Fruit fly (Drosophila melanogaster): Measurements from ENCODE around the gene CG9992.

Gene CG9992

DNA sequence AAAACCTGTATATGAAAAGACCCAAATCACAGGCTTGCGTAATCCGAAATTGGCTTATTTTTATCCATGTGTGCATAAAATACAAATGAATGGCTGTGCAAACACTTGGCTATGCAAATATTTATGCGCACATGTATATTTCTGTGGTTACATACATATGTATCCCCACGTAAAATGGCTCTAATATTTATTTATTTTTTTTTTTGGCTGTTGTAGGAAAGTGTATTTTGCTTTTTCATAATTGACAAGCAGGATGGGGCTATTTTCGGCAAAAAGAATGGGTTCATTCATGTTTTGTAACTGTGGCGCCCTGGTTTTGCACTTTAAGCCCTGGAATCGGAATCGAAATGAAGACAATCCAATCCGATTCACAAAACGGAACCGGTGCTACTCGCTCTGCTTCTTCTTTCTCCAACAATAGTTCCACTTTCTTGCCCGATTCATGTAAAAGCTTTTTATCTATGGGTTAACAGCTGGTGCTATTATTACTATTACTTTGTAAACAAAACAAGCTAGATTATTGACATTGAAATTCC, 49.5 kb downstream of the CG9992 start:
- TF ChIP-seq Pif1B (GFP tag; optimal IDR thresholded peaks at IDR 0.05) = peak; percentile 77
- TF ChIP-seq CG13204 (GFP tag; optimal IDR thresholded peaks at IDR 0.05) = no peak
- peak; percentile 61 for TF ChIP-seq rn (GFP tag; IDR thresholded peaks at IDR 0.05)
- TF ChIP-seq CG4496 (GFP tag; IDR thresholded peaks at IDR 0.05) = peak; percentile 93
- TF ChIP-seq CG32121 (GFP tag; IDR thresholded peaks at IDR 0.05) = peak; percentile 90
- peak; percentile 62 for TF ChIP-seq CG17806 (tag; optimal IDR thresholded peaks at IDR 0.05)
- TF ChIP-seq Ets98B (GFP tag; IDR thresholded peaks at IDR 0.05) = peak; percentile 87
- TF ChIP-seq CG8159 (tag; optimal IDR thresholded peaks at IDR 0.05) = peak; percentile 57
- no peak for TF ChIP-seq gl (tag; optimal IDR thresholded peaks at IDR 0.05)
- peak; percentile 64; the same call in 1 of the 2 replicates for TF ChIP-seq CG12605 (GFP tag; IDR thresholded peaks at IDR 0.05)
- peak; percentile 80 for TF ChIP-seq Pif1A (GFP tag; optimal IDR thresholded peaks at IDR 0.05)
- TF ChIP-seq CG15710 (tag; optimal IDR thresholded peaks at IDR 0.05) = peak; percentile 55
- peak; percentile 33 for TF ChIP-seq CG9948 (tag; optimal IDR thresholded peaks at IDR 0.05)
- TF ChIP-seq CG34367 (tag; optimal IDR thresholded peaks at IDR 0.05) = peak; percentile 46
- TF ChIP-seq CG10348 (GFP tag; IDR thresholded peaks at IDR 0.05) = no peak
- no peak for TF ChIP-seq CG14655 (GFP tag; optimal IDR thresholded peaks at IDR 0.05)
- TF ChIP-seq EcR (GFP tag; optimal IDR thresholded peaks at IDR 0.05) = no peak
- no peak for TF ChIP-seq D1 (tag; optimal IDR thresholded peaks at IDR 0.05)
- TF ChIP-seq Snoo (tag; optimal IDR thresholded peaks at IDR 0.05) = peak; percentile 67
- peak; percentile 86 for TF ChIP-seq fd96Ca (GFP tag; IDR thresholded peaks at IDR 0.05)
- TF ChIP-seq CG8301 (tag; optimal IDR thresholded peaks at IDR 0.05) = peak; percentile 49

- TF ChIP-seq fd96Ca (GFP tag; IDR thresholded peaks at IDR 0.05) (no peak), CG34367 (tag; optimal IDR thresholded peaks at IDR 0.05) (no peak), CG8301 (tag; optimal IDR thresholded peaks at IDR 0.05) (no peak), Ets98B (GFP tag; IDR thresholded peaks at IDR 0.05) (no peak), Pif1B (GFP tag; optimal IDR thresholded peaks at IDR 0.05) (no peak), CG12605 (GFP tag; IDR thresholded peaks at IDR 0.05) (no peak), CG15710 (tag; optimal IDR thresholded peaks at IDR 0.05) (no peak), gl (tag; optimal IDR thresholded peaks at IDR 0.05) (no peak), CG17806 (tag; optimal IDR thresholded peaks at IDR 0.05) (no peak), rn (GFP tag; IDR thresholded peaks at IDR 0.05) (no peak), CG13204 (GFP tag; optimal IDR thresholded peaks at IDR 0.05) (no peak), CG8159 (tag; optimal IDR thresholded peaks at IDR 0.05) (no peak), Pif1A (GFP tag; optimal IDR thresholded peaks at IDR 0.05) (no peak), Snoo (tag; optimal IDR thresholded peaks at IDR 0.05) (no peak)
Observed at dm6 chrX:16334251-16334860, 50.4 kb downstream of the CG9992 start.

- TF ChIP-seq Pif1B (GFP tag; optimal IDR thresholded peaks at IDR 0.05) (no peak), CG4496 (GFP tag; IDR thresholded peaks at IDR 0.05) (peak; percentile 29; the same call in 1 of the 3 replicates), CG12605 (GFP tag; IDR thresholded peaks at IDR 0.05) (0 out of 2 replicates have a peak, but pooled peaks have one; percentile 30), CG9948 (tag; optimal IDR thresholded peaks at IDR 0.05) (no peak), CG14655 (GFP tag; optimal IDR thresholded peaks at IDR 0.05) (peak; percentile 3), CG13204 (GFP tag; optimal IDR thresholded peaks at IDR 0.05) (no peak), fd96Ca (GFP tag; IDR thresholded peaks at IDR 0.05) (peak; percentile 54; the same call in 1 of the 3 replicates), Pif1A (GFP tag; optimal IDR thresholded peaks at IDR 0.05) (no peak), EcR (GFP tag; optimal IDR thresholded peaks at IDR 0.05) (peak; percentile 9), CG8301 (tag; optimal IDR thresholded peaks at IDR 0.05) (no peak), CG15710 (tag; optimal IDR thresholded peaks at IDR 0.05) (no peak), gl (tag; optimal IDR thresholded peaks at IDR 0.05) (no peak), Ets98B (GFP tag; IDR thresholded peaks at IDR 0.05) (peak; percentile 35; the same call in 1 of the 2 replicates)
Observed at dm6 chrX:16333434-16334141, 51.1 kb downstream of the CG9992 start, which contains the start of the genes CG9921 and Dsp1. CG9921 (minus strand) TSS chrX:16333600. Dsp1 (plus strand) TSS chrX:16333612.

dm6 chrX:16332615-16333288, 52.0 kb downstream of the CG9992 start:
- TF ChIP-seq CG17806 (tag; optimal IDR thresholded peaks at IDR 0.05) = peak; percentile 95
- TF ChIP-seq EcR (GFP tag; optimal IDR thresholded peaks at IDR 0.05) = peak; percentile 6
- TF ChIP-seq Snoo (tag; optimal IDR thresholded peaks at IDR 0.05) = peak; percentile 96
- peak; percentile 79 for TF ChIP-seq CG10348 (GFP tag; IDR thresholded peaks at IDR 0.05)
- peak; percentile 98 for TF ChIP-seq CG8159 (tag; optimal IDR thresholded peaks at IDR 0.05)
- peak; percentile 98 for TF ChIP-seq CG8301 (tag; optimal IDR thresholded peaks at IDR 0.05)
- peak; percentile 97 for TF ChIP-seq Pif1A (GFP tag; optimal IDR thresholded peaks at IDR 0.05)
- TF ChIP-seq CG32121 (GFP tag; IDR thresholded peaks at IDR 0.05) = peak; percentile 96
- peak; percentile 95 for TF ChIP-seq Pif1B (GFP tag; optimal IDR thresholded peaks at IDR 0.05)
- TF ChIP-seq CG34367 (tag; optimal IDR thresholded peaks at IDR 0.05) = peak; percentile 97
- TF ChIP-seq CG13204 (GFP tag; optimal IDR thresholded peaks at IDR 0.05) = peak; percentile 93
- TF ChIP-seq CG12605 (GFP tag; IDR thresholded peaks at IDR 0.05) = peak; percentile 90
- peak; percentile 99 for TF ChIP-seq CG14655 (GFP tag; optimal IDR thresholded peaks at IDR 0.05)
- TF ChIP-seq CG9948 (tag; optimal IDR thresholded peaks at IDR 0.05) = peak; percentile 97
- TF ChIP-seq Ets98B (GFP tag; IDR thresholded peaks at IDR 0.05) = peak; percentile 89
- peak; percentile 97 for TF ChIP-seq CG15710 (tag; optimal IDR thresholded peaks at IDR 0.05)
- peak; percentile 95 for TF ChIP-seq D1 (tag; optimal IDR thresholded peaks at IDR 0.05)
- peak; percentile 94 for TF ChIP-seq gl (tag; optimal IDR thresholded peaks at IDR 0.05)
- peak; percentile 96 for TF ChIP-seq fd96Ca (GFP tag; IDR thresholded peaks at IDR 0.05)
- TF ChIP-seq rn (GFP tag; IDR thresholded peaks at IDR 0.05) = peak; percentile 86
- peak; percentile 94 for TF ChIP-seq CG4496 (GFP tag; IDR thresholded peaks at IDR 0.05)

Measured in whole organism, pupa.